Worm (Caenorhabditis elegans): Measurements from ENCODE around the gene F15B9.6.

Gene F15B9.6

ce11 chrV:13013844-13014243, at the start of gene F15B9.6:
F15B9.6 (plus strand) TSS chrV:13014144.
- no peak for TF ChIP-seq efl-1 (optimal IDR thresholded peaks at IDR 0.05)
- TF ChIP-seq efl-1 (GFP tag; optimal IDR thresholded peaks at IDR 0.05 in 1 of 2): peak in 1 of 2 experiments; percentile 47
- no peak for TF ChIP-seq hlh-4 (tag; optimal IDR thresholded peaks at IDR 0.05)

ce11 chrV:12967110-12967509, 46.8 kb upstream of the F15B9.6 start, which contains the start of gene R186.3:
R186.3 (minus strand) TSS chrV:12967210.
- TF ChIP-seq fkh-8 (tag; optimal IDR thresholded peaks at IDR 0.05): no peak
- TF ChIP-seq pax-3 (tag; optimal IDR thresholded peaks at IDR 0.05): no peak
- TF ChIP-seq lin-39 (tag; optimal IDR thresholded peaks at IDR 0.05): no peak
- no peak for TF ChIP-seq C16A3.4 (tag; optimal IDR thresholded peaks at IDR 0.05)

- TF ChIP-seq nhr-90 (tag; optimal IDR thresholded peaks at IDR 0.05; ENCODE audit: poor library complexity) (peak; percentile 71), lin-15B (tag; optimal IDR thresholded peaks at IDR 0.05) (peak; percentile 62), mdl-1 (tag; optimal IDR thresholded peaks at IDR 0.05) (peak in 1 of 2 experiments; percentile 24), egl-13 (tag; optimal IDR thresholded peaks at IDR 0.05) (peak; percentile 16), dpl-1 (GFP tag; optimal IDR thresholded peaks at IDR 0.05) (peak; percentile 8 to 69 (median 58)), nhr-19 (GFP tag; conservative IDR thresholded peaks at IDR 0.05) (peak; percentile 85), isw-1 (GFP tag; IDR thresholded peaks at IDR 0.05) (peak; percentile 71), zip-4 (GFP tag; optimal IDR thresholded peaks at IDR 0.05) (peak; percentile 20), irx-1 (tag; optimal IDR thresholded peaks at IDR 0.05) (peak; percentile 48), lin-35 (GFP tag; optimal IDR thresholded peaks at IDR 0.05) (peak; percentile 54 to 55), ceh-82 (tag; optimal IDR thresholded peaks at IDR 0.05) (peak in 1 of 3 experiments; percentile 51), tbx-2 (tag; optimal IDR thresholded peaks at IDR 0.05) (peak; percentile 70), nhr-20 (tag; optimal IDR thresholded peaks at IDR 0.05) (peak; percentile 78), pax-3 (tag; optimal IDR thresholded peaks at IDR 0.05) (peak; percentile 78), unc-130 (tag; optimal IDR thresholded peaks at IDR 0.05) (peak; percentile 17), lsy-2 (tag; optimal IDR thresholded peaks at IDR 0.05) (peak; percentile 72 to 91), elt-3 (tag; optimal IDR thresholded peaks at IDR 0.05) (peak in 1 of 6 experiments; percentile 28), unc-86 (tag; optimal IDR thresholded peaks at IDR 0.05) (peak; percentile 5), mep-1 (tag; optimal IDR thresholded peaks at IDR 0.05) (peak; percentile 49), fkh-8 (tag; optimal IDR thresholded peaks at IDR 0.05) (peak; percentile 71), nhr-47 (tag; optimal IDR thresholded peaks at IDR 0.05) (peak; percentile 78), elt-2 (tag; optimal IDR thresholded peaks at IDR 0.05) (peak; percentile 10), mab-9 (GFP tag; IDR thresholded peaks at IDR 0.05) (0 out of 2 replicates have a peak, but pooled peaks have one; percentile 9), ztf-4 (tag; optimal IDR thresholded peaks at IDR 0.05) (peak; percentile 13), snu-23 (GFP tag; optimal IDR thresholded peaks at IDR 0.05) (peak; percentile 82), swsn-7 (tag; optimal IDR thresholded peaks at IDR 0.05) (peak; percentile 67), rnt-1 (tag; optimal IDR thresholded peaks at IDR 0.05) (peak; percentile 49), blmp-1 (tag; optimal IDR thresholded peaks at IDR 0.05) (peak; percentile 7), nhr-71 (tag; optimal IDR thresholded peaks at IDR 0.05) (peak; percentile 85), vab-15 (tag; optimal IDR thresholded peaks at IDR 0.05) (peak; percentile 75), fkh-10 (GFP tag; optimal IDR thresholded peaks at IDR 0.05) (peak; percentile 24), lin-14 (GFP tag; optimal IDR thresholded peaks at IDR 0.05) (peak; percentile 80), efl-1 (optimal IDR thresholded peaks at IDR 0.05) (peak; percentile 53 to 62), efl-1 (GFP tag; optimal IDR thresholded peaks at IDR 0.05 in 1 of 2) (peak; percentile 42 to 95), xbp-1 (tag; optimal IDR thresholded peaks at IDR 0.05) (peak; percentile 76), C16A3.4 (tag; optimal IDR thresholded peaks at IDR 0.05) (peak; percentile 33), nhr-85 (tag) (peak; percentile 90), F16B12.6 (tag; optimal IDR thresholded peaks at IDR 0.05) (peak; percentile 78), ceh-88 (GFP tag; IDR thresholded peaks at IDR 0.05) (peak; percentile 78), dsc-1 (tag; optimal IDR thresholded peaks at IDR 0.05) (peak; percentile 37)
These were observed 46.0 kb upstream of the F15B9.6 start, which contains the start of gene R186.8 for ce11 chrV:12967925-12968327. R186.8 (minus strand) TSS chrV:12967982.
